Fruit fly (Drosophila melanogaster) whole organism, prepupa: Measurements from ENCODE around the gene CG7857.

Experiments used
- Blimp-1 ChIP-seq: fragments of 200-800 bp; sonication (Bioruptor generic); optimal IDR thresholded peaks from 3 replicates; lab custom pipeline; 2017; ENCODE audit warnings: missing biosample characterization, missing genetic modification characterization, mild to moderate bottlenecking, moderate library complexity, missing genetic modification reagents
- CG10669 ChIP-seq: fragments of 200-800 bp; sonication (Bioruptor generic); optimal IDR thresholded peaks from 3 replicates; lab custom pipeline; 2018; ENCODE audit warnings: missing biosample characterization, mild to moderate bottlenecking, missing genetic modification characterization, moderate library complexity
- CG11902 ChIP-seq: fragments of 200-800 bp; sonication (Bioruptor generic); optimal IDR thresholded peaks from 3 replicates; lab custom pipeline; 2016; ENCODE audit warnings: missing biosample characterization, missing genetic modification characterization
- CG16779 ChIP-seq: fragments of 200-800 bp; sonication (Bioruptor generic); optimal IDR thresholded peaks from 3 replicates; lab custom pipeline; 2017; ENCODE audit warnings: missing biosample characterization, mild to moderate bottlenecking, missing genetic modification characterization
- CG3032 ChIP-seq: fragments of 200-800 bp; optimal IDR thresholded peaks from 2 replicates; lab custom pipeline; 2019; ENCODE audit warnings: missing biosample characterization, mild to moderate bottlenecking, missing genetic modification characterization, moderate library complexity
- CG31627 ChIP-seq: fragments of 200-800 bp; sonication (Bioruptor generic); optimal IDR thresholded peaks from 3 replicates; lab custom pipeline; 2016; ENCODE audit warnings: missing biosample characterization, missing genetic modification characterization
- CG32006 ChIP-seq: fragments of 200-800 bp; sonication (Bioruptor generic); optimal IDR thresholded peaks from 3 replicates; lab custom pipeline; 2017; ENCODE audit warnings: missing biosample characterization, mild to moderate bottlenecking, missing genetic modification characterization
- CG3919 ChIP-seq: fragments of 200-800 bp; sonication (Bioruptor generic); optimal IDR thresholded peaks from 3 replicates; lab custom pipeline; 2016; ENCODE audit warnings: missing biosample characterization, missing genetic modification characterization
- CG6163 ChIP-seq: fragments of 200-800 bp; sonication (Bioruptor generic); IDR thresholded peaks from 3 replicates; pipeline ENCODE4 v1.3.6; 2022; ENCODE audit warnings: missing biosample characterization, missing genetic modification characterization
- CG6276 ChIP-seq: fragments of 200-800 bp; sonication (Bioruptor generic); optimal IDR thresholded peaks from 2 replicates; lab custom pipeline; 2017; ENCODE audit warnings: missing biosample characterization, mild to moderate bottlenecking, missing genetic modification characterization
- CG6808 ChIP-seq: fragments of 200-800 bp; sonication (Bioruptor generic); optimal IDR thresholded peaks from 3 replicates; lab custom pipeline; 2017; ENCODE audit warnings: missing biosample characterization, missing genetic modification characterization, mild to moderate bottlenecking, moderate library complexity, missing genetic modification reagents
- CG6854 ChIP-seq: fragments of 200-800 bp; sonication (Bioruptor generic); optimal IDR thresholded peaks from 2 replicates; lab custom pipeline; 2017; ENCODE audit warnings: missing biosample characterization, mild to moderate bottlenecking, missing genetic modification characterization
- CG8119 ChIP-seq: fragments of 200-800 bp; sonication (Bioruptor generic); IDR thresholded peaks from 3 replicates; pipeline ENCODE4 v1.3.6; 2022; ENCODE audit warnings: missing biosample characterization, missing genetic modification characterization
- CG8319 ChIP-seq: fragments of 200-800 bp; sonication (Bioruptor generic); optimal IDR thresholded peaks from 3 replicates; lab custom pipeline; 2016; ENCODE audit warnings: missing biosample characterization, missing genetic modification characterization
- CG8632 ChIP-seq: fragments of 200-800 bp; sonication (Bioruptor generic); optimal IDR thresholded peaks from 3 replicates; lab custom pipeline; 2016; ENCODE audit warnings: missing biosample characterization, missing genetic modification characterization
- CG9139 ChIP-seq: fragments of 200-800 bp; sonication (Bioruptor generic); optimal IDR thresholded peaks from 3 replicates; lab custom pipeline; 2017; ENCODE audit warnings: missing biosample characterization, mild to moderate bottlenecking, missing genetic modification characterization
- Eip93F ChIP-seq: fragments of 200-800 bp; sonication (Bioruptor generic); optimal IDR thresholded peaks from 2 replicates; lab custom pipeline; 2016; ENCODE audit warnings: missing biosample characterization, mild to moderate bottlenecking, missing genetic modification characterization
- Gug ChIP-seq: fragments of 200-800 bp; sonication (Bioruptor generic); IDR thresholded peaks from 2 replicates; pipeline ENCODE4 v1.3.6; 2022; ENCODE audit warnings: missing biosample characterization, missing genetic modification characterization
- Hr38 ChIP-seq: sonication (Bioruptor generic); optimal IDR thresholded peaks from 2 replicates; lab custom pipeline; 2016; ENCODE audit warnings: missing biosample characterization, missing genetic modification characterization
- Hr4 ChIP-seq: fragments of 200-800 bp; sonication (Bioruptor generic); optimal IDR thresholded peaks from 3 replicates; lab custom pipeline; 2016; ENCODE audit warnings: missing biosample characterization, missing genetic modification characterization
- OdsH ChIP-seq: fragments of 200-800 bp; sonication (Bioruptor generic); optimal IDR thresholded peaks from 3 replicates; lab custom pipeline; 2016; ENCODE audit warnings: missing biosample characterization, missing genetic modification characterization
- Sox15 ChIP-seq: fragments of 200-800 bp; sonication (Bioruptor generic); optimal IDR thresholded peaks from 3 replicates; lab custom pipeline; 2016; ENCODE audit warnings: missing biosample characterization, missing genetic modification characterization
- acj6 ChIP-seq: fragments of 200-800 bp; sonication (Bioruptor generic); optimal IDR thresholded peaks from 3 replicates; lab custom pipeline; 2016; ENCODE audit warnings: missing biosample characterization, missing genetic modification characterization
- cyc ChIP-seq: fragments of 200-800 bp; sonication (Bioruptor generic); optimal IDR thresholded peaks from 3 replicates; lab custom pipeline; 2016; ENCODE audit warnings: missing biosample characterization, missing genetic modification characterization
- dac ChIP-seq: fragments of 200-800 bp; sonication (Bioruptor generic); optimal IDR thresholded peaks from 2 replicates; lab custom pipeline; 2017; ENCODE audit warnings: missing biosample characterization, mild to moderate bottlenecking, missing genetic modification characterization
- dsx ChIP-seq: fragments of 200-800 bp; optimal IDR thresholded peaks from 3 replicates; lab custom pipeline; 2019; ENCODE audit warnings: missing biosample characterization, mild to moderate bottlenecking, missing genetic modification characterization, moderate library complexity; ENCODE audit not compliant: poor library complexity, severe bottlenecking
- fd85E ChIP-seq: fragments of 200-800 bp; sonication (Bioruptor generic); optimal IDR thresholded peaks from 3 replicates; lab custom pipeline; 2016; ENCODE audit warnings: missing biosample characterization, missing genetic modification characterization
- lz ChIP-seq: fragments of 200-800 bp; sonication (Bioruptor generic); optimal IDR thresholded peaks from 3 replicates; lab custom pipeline; 2016; ENCODE audit warnings: missing biosample characterization, missing genetic modification characterization
- pdm3 ChIP-seq: fragments of 200-800 bp; sonication (Bioruptor generic); optimal IDR thresholded peaks from 3 replicates; lab custom pipeline; 2016; ENCODE audit warnings: missing biosample characterization, missing genetic modification characterization
- salr ChIP-seq, 2 experiments: fragments of 200-800 bp; sonication (Bioruptor generic); optimal IDR thresholded peaks; 3 replicates each; lab custom pipeline; 2016 to 2018; ENCODE audit warnings: missing biosample characterization in 2 of 2, missing genetic modification characterization in 2 of 2, mild to moderate bottlenecking in 1 of 2
- spab ChIP-seq: fragments of 200-800 bp; sonication (Bioruptor generic); optimal IDR thresholded peaks from 2 replicates; lab custom pipeline; 2017; ENCODE audit warnings: missing biosample characterization, mild to moderate bottlenecking, missing genetic modification characterization, missing genetic modification reagents
- ss ChIP-seq, 2 experiments: fragments of 200-800 bp; sonication (Bioruptor generic); optimal IDR thresholded peaks; 2 replicates in 1 of 2; 3 replicates in 1 of 2; lab custom pipeline; 2017 to 2018; ENCODE audit warnings: mild to moderate bottlenecking in 2 of 2, missing biosample characterization in 2 of 2, missing genetic modification characterization in 2 of 2, moderate library complexity in 1 of 2
- topi ChIP-seq: fragments of 200-800 bp; sonication (Bioruptor generic); optimal IDR thresholded peaks from 3 replicates; lab custom pipeline; 2016; ENCODE audit warnings: missing biosample characterization, missing genetic modification characterization
- vri ChIP-seq: fragments of 200-800 bp; sonication (Bioruptor generic); optimal IDR thresholded peaks from 3 replicates; lab custom pipeline; 2016; ENCODE audit warnings: missing biosample characterization, mild to moderate bottlenecking, missing genetic modification characterization

Gene CG7857

DNA sequence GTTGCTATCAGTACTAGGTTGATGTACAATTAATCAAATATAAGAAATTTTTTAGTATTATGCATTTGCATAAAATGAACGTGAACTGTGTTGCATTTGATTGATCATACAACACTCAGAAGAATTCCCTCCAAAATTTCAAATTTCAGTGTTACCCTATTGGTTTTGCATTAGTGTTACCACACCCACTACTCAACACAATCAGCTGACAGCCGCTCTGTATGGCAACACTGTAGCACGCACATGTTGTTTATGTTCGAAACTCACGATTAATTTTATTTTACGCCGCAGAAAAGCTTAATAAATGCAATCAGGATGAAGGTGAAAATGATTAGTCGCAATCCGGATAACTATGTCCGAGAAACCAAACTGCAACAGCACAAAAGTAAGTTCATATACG is 5.9 kb downstream of the CG7857 start, which contains the start of gene CG7275:
Gene CG7275, plus strand, starts transcription at position 215 of the 400 bp plus-strand sequence.
- TF ChIP-seq dsx (no peak), Hr4 (GFP tag; lab: Kevin White, UChicago) (no peak), OdsH (GFP tag; lab: Kevin White, UChicago) (no peak), Sox15 (no peak), CG6276 (no peak), CG3919 (GFP tag; lab: Kevin White, UChicago) (no peak), CG10669 (GFP tag; lab: Kevin White, UChicago) (no peak), lz (GFP tag; lab: Kevin White, UChicago) (no peak), ss (GFP tag; optimal IDR thresholded peaks at IDR 0.05; lab: Kevin White, UChicago) (no peak), CG6808 (GFP tag; lab: Kevin White, UChicago) (no peak), Hr38 (no peak), topi (GFP tag; lab: Kevin White, UChicago) (no peak), Eip93F (no peak), CG8632 (no peak), acj6 (GFP tag; lab: Kevin White, UChicago) (no peak), CG16779 (tag; lab: Kevin White, UChicago) (no peak), salr (GFP tag; optimal IDR thresholded peaks at IDR 0.05; lab: Kevin White, UChicago) (no peak), CG8119 (GFP tag; lab: Robert Waterston, UW) (no peak), fd85E (GFP tag; lab: Kevin White, UChicago) (no peak), CG32006 (no peak)

DNA sequence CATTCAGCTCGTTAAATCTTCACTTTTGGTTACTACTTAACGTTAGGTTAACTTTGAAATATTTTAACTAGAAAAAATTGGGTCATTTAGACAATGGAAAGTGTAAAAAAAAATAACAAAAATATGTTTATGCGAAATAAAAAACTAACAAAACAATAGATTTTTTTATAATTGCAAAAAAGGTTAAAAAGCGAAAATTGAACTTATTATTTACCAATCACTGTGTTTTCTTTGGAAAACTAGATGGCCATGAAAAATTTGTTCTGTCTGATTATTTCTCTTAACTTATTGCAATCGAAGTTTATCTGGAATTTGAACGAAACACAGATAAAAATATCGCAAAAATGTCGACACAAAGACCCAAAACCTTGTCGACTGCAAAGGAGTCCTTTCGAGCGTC is 6.8 kb downstream of the CG7857 start, which contains the start of gene CG7276:
Gene CG7276, plus strand, starts transcription at position 301 of the 400 bp plus-strand sequence.
- TF ChIP-seq CG16779 (tag; lab: Kevin White, UChicago) (no peak), CG11902 (GFP tag; lab: Kevin White, UChicago) (no peak), pdm3 (GFP tag; lab: Kevin White, UChicago) (no peak), cyc (no peak), CG8119 (GFP tag; lab: Robert Waterston, UW) (no peak)

DNA sequence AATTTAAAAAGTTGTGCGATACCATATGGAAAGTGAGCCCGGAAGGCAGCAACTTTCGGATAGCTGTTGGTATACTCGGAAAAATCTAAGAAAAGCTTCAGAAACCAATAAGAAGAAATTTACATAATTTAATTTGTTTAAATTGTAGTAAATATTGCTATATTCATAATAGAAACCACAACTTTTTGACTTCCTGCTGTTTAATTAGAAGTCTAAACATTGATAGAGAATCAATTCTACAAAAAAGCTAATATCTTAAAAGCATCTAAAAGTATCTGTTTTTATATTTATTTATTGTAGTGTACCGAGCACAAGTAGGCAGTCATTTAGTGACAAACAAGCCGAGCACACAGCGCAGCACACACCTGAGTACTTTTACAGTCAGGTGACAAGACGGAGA is 8.4 kb downstream of the CG7857 start, which contains the start of gene CG13455:
Gene CG13455, plus strand, starts transcription at position 301 of the 400 bp plus-strand sequence.
- TF ChIP-seq CG9139 (GFP tag; lab: Kevin White, UChicago) = no peak
- no peak for TF ChIP-seq CG6854 (GFP tag; lab: Kevin White, UChicago)
- no peak for TF ChIP-seq dsx
- no peak for TF ChIP-seq CG6808 (GFP tag; lab: Kevin White, UChicago)
- no peak for TF ChIP-seq CG6163 (GFP tag; lab: Robert Waterston, UW)
- TF ChIP-seq spab (GFP tag; lab: Kevin White, UChicago) = no peak
- TF ChIP-seq Blimp-1 (GFP tag; lab: Kevin White, UChicago) = no peak
- TF ChIP-seq CG3919 (GFP tag; lab: Kevin White, UChicago) = no peak
- TF ChIP-seq Gug (GFP tag; lab: Robert Waterston, UW) = no peak
- TF ChIP-seq CG31627 (GFP tag; lab: Kevin White, UChicago) = no peak
- TF ChIP-seq CG8632 = no peak
- no peak for TF ChIP-seq CG10669 (GFP tag; lab: Kevin White, UChicago)
- no peak for TF ChIP-seq Hr38
- no peak for TF ChIP-seq Sox15
- no peak for TF ChIP-seq CG8319
- no peak for TF ChIP-seq CG3032 (tag; lab: Kevin White, UChicago)
- TF ChIP-seq, all 60 proteins: peak for 0

DNA sequence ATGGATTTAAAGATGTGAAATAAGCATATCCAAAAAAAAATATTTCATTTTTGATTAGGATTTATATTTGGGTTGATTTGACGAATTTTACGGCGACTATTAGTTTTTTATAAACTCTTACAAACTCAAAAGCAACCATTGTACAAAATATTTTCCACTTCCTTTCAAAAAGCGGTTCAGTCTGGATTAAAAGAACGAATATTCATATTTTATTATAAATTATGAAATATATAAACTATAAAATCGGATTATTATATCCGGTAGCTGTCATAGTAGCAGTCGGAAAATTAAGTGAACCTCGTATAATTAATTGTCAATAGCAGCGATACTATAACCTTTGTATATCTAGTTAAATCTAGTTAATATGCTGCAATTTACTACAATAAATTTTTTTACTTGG is 9.2 kb downstream of the CG7857 start, which contains the start of gene CG12355:
Gene CG12355, minus strand, starts transcription at position 101 of the 400 bp plus-strand sequence.
- no peak for TF ChIP-seq vri
- TF ChIP-seq Sox15 = no peak
- TF ChIP-seq dac (GFP tag; lab: Kevin White, UChicago) = no peak
- no peak for TF ChIP-seq dsx
- TF ChIP-seq Hr38 = no peak
